Fruit fly (Drosophila melanogaster) whole organism, embryonic: ENCODE results near the gene Antdh.

Source experiments
- B-H2 ChIP-seq: fragments of 200-800 bp; sonication (Bioruptor generic); optimal IDR thresholded peaks from 2 replicates; lab custom pipeline; 2018; ENCODE audit warnings: missing biosample characterization, mild to moderate bottlenecking, missing genetic modification characterization
- Bdp1 ChIP-seq: fragments of 200-800 bp; sonication (Bioruptor generic); optimal IDR thresholded peaks from 3 replicates; lab custom pipeline; 2016; ENCODE audit warnings: missing biosample characterization, missing genetic modification characterization
- CG10462 ChIP-seq: fragments of 200-800 bp; sonication (Bioruptor generic); optimal IDR thresholded peaks from 2 replicates; lab custom pipeline; 2016; ENCODE audit warnings: missing biosample characterization, missing genetic modification characterization
- CG10959 ChIP-seq: fragments of 200-800 bp; sonication (Bioruptor generic); IDR thresholded peaks from 2 replicates; pipeline ENCODE4 v1.3.6; 2022; ENCODE audit warnings: missing biosample characterization, missing genetic modification characterization
- CG11504 ChIP-seq: fragments of 200-800 bp; sonication (Bioruptor generic); optimal IDR thresholded peaks from 3 replicates; lab custom pipeline; 2019; ENCODE audit warnings: missing biosample characterization, mild to moderate bottlenecking, missing genetic modification characterization, moderate library complexity
- CG11560 ChIP-seq: fragments of 200-800 bp; sonication (Bioruptor generic); IDR thresholded peaks from 3 replicates; pipeline ENCODE4 v1.3.6; 2022; ENCODE audit warnings: missing biosample characterization, missing genetic modification characterization
- CG12769 ChIP-seq: fragments of 200-800 bp; sonication (Bioruptor generic); optimal IDR thresholded peaks from 2 replicates; lab custom pipeline; 2019; ENCODE audit warnings: missing biosample characterization, mild to moderate bottlenecking, missing genetic modification characterization, moderate library complexity
- CG13775 ChIP-seq: fragments of 200-800 bp; sonication (Bioruptor generic); optimal IDR thresholded peaks from 3 replicates; lab custom pipeline; 2017; ENCODE audit warnings: missing biosample characterization, mild to moderate bottlenecking, missing genetic modification characterization
- CG14441 ChIP-seq: fragments of 200-800 bp; sonication (Bioruptor generic); IDR thresholded peaks from 2 replicates; pipeline ENCODE4 v1.3.6; 2022; ENCODE audit warnings: missing biosample characterization, missing genetic modification characterization
- CG1602 ChIP-seq: fragments of 200-800 bp; sonication (Bioruptor generic); optimal IDR thresholded peaks from 3 replicates; lab custom pipeline; 2016; ENCODE audit warnings: missing biosample characterization, missing genetic modification characterization
- CG16813 ChIP-seq: fragments of 200-800 bp; sonication (Bioruptor generic); IDR thresholded peaks from 3 replicates; pipeline ENCODE4 v1.3.6; 2022; ENCODE audit warnings: missing biosample characterization, missing genetic modification characterization; ENCODE audit not compliant: partially characterized antibody
- CG16815 ChIP-seq: fragments of 200-800 bp; sonication (Bioruptor generic); optimal IDR thresholded peaks from 3 replicates; lab custom pipeline; 2017; ENCODE audit warnings: missing biosample characterization, mild to moderate bottlenecking, missing genetic modification characterization
- CG17359 ChIP-seq: fragments of 200-800 bp; sonication (Bioruptor generic); optimal IDR thresholded peaks from 3 replicates; lab custom pipeline; 2018; ENCODE audit warnings: missing biosample characterization, mild to moderate bottlenecking, missing genetic modification characterization, moderate library complexity
- CG17361 ChIP-seq: fragments of 200-800 bp; sonication (Bioruptor generic); IDR thresholded peaks from 3 replicates; pipeline ENCODE4 v1.3.6; 2022; ENCODE audit warnings: missing biosample characterization, missing genetic modification characterization
- CG2120 ChIP-seq: fragments of 200-800 bp; sonication (Bioruptor generic); optimal IDR thresholded peaks from 3 replicates; lab custom pipeline; 2016; ENCODE audit warnings: missing biosample characterization, missing genetic modification characterization
- CG2678 ChIP-seq: fragments of 200-800 bp; sonication (Bioruptor generic); optimal IDR thresholded peaks from 3 replicates; lab custom pipeline; 2019; ENCODE audit warnings: missing biosample characterization, mild to moderate bottlenecking, missing genetic modification characterization, moderate library complexity
- CG30403 ChIP-seq: fragments of 200-800 bp; sonication (Bioruptor generic); optimal IDR thresholded peaks from 3 replicates; lab custom pipeline; 2016; ENCODE audit warnings: missing biosample characterization, missing genetic modification characterization
- CG3281 ChIP-seq: fragments of 200-800 bp; sonication (Bioruptor generic); optimal IDR thresholded peaks from 3 replicates; lab custom pipeline; 2017; ENCODE audit warnings: missing biosample characterization, mild to moderate bottlenecking, missing genetic modification characterization
- CG34224 ChIP-seq: fragments of 200-800 bp; sonication (Bioruptor generic); IDR thresholded peaks from 3 replicates; pipeline ENCODE4 v1.3.6; 2022; ENCODE audit warnings: missing biosample characterization, missing genetic modification characterization; ENCODE audit not compliant: partially characterized antibody
- CG4424 ChIP-seq: fragments of 200-800 bp; sonication (Bioruptor generic); optimal IDR thresholded peaks from 3 replicates; lab custom pipeline; 2016; ENCODE audit warnings: missing biosample characterization, missing genetic modification characterization
- CG4617 ChIP-seq: fragments of 200-800 bp; sonication (Bioruptor generic); optimal IDR thresholded peaks from 3 replicates; lab custom pipeline; 2016; ENCODE audit warnings: missing biosample characterization, missing genetic modification characterization, borderline replicate concordance
- CG4854 ChIP-seq: fragments of 200-800 bp; sonication (Bioruptor generic); optimal IDR thresholded peaks from 2 replicates; lab custom pipeline; 2016; ENCODE audit warnings: missing biosample characterization, missing genetic modification characterization, inconsistent platforms
- CG6765 ChIP-seq: fragments of 200-800 bp; sonication (Bioruptor generic); optimal IDR thresholded peaks from 3 replicates; lab custom pipeline; 2017; ENCODE audit warnings: missing biosample characterization, mild to moderate bottlenecking, missing genetic modification characterization
- CG8290 ChIP-seq, 3 experiments: fragments of 200-800 bp; sonication (Bioruptor generic); optimal IDR thresholded peaks; 2 replicates each; lab custom pipeline; 2016 to 2019; ENCODE audit warnings: missing biosample characterization in 3 of 3, missing genetic modification characterization in 3 of 3, mild to moderate bottlenecking in 2 of 3, moderate library complexity in 1 of 3
- D ChIP-seq, 2 experiments: fragments of 200-800 bp in 1 of 2; fragments of >200 bp in 1 of 2; sonication (Bioruptor generic) in 1 of 2; optimal IDR thresholded peaks; 2 replicates in 1 of 2; 3 replicates in 1 of 2; lab custom pipeline; 2017; ENCODE audit warnings: mild to moderate bottlenecking in 1 of 2, missing biosample characterization in 1 of 2, missing genetic modification characterization in 1 of 2, missing genetic modification reagents in 1 of 2
- E2f1 ChIP-seq: fragments of 200-800 bp; sonication (Bioruptor generic); IDR thresholded peaks from 2 replicates; pipeline ENCODE4 v1.3.6; 2022; ENCODE audit warnings: missing biosample characterization, missing genetic modification characterization
- Eip74EF ChIP-seq, 2 experiments: fragments of 200-800 bp in 1 of 2; fragments of >200 bp in 1 of 2; sonication (Bioruptor generic) in 1 of 2; optimal IDR thresholded peaks; 2 replicates each; lab custom pipeline; 2017 to 2019; ENCODE audit warnings: missing biosample characterization in 2 of 2, missing genetic modification characterization in 2 of 2, mild to moderate bottlenecking in 1 of 2, moderate library complexity in 1 of 2
- H2.0 ChIP-seq: fragments of 200-800 bp; sonication (Bioruptor generic); IDR thresholded peaks from 2 replicates; pipeline ENCODE4 v1.3.6; 2022; ENCODE audit warnings: missing biosample characterization, missing genetic modification characterization
- HLH54F ChIP-seq: fragments of 200-800 bp; sonication (Bioruptor generic); optimal IDR thresholded peaks from 3 replicates; lab custom pipeline; 2016; ENCODE audit warnings: missing biosample characterization, missing genetic modification characterization
- Hmx ChIP-seq: fragments of 200-800 bp; sonication (Bioruptor generic); optimal IDR thresholded peaks from 2 replicates; lab custom pipeline; 2016; ENCODE audit warnings: missing biosample characterization, missing genetic modification characterization
- Mrtf ChIP-seq: fragments of 200-800 bp; sonication (Bioruptor generic); IDR thresholded peaks from 3 replicates; pipeline ENCODE4 v1.3.6; 2022; ENCODE audit warnings: missing biosample characterization, missing genetic modification characterization
- NFAT ChIP-seq: fragments of 200-800 bp; sonication (Bioruptor generic); IDR thresholded peaks from 2 replicates; pipeline ENCODE4 v1.3.6; 2022; ENCODE audit warnings: missing biosample characterization, missing genetic modification characterization
- NK7.1 ChIP-seq: fragments of 200-800 bp; sonication (Bioruptor generic); optimal IDR thresholded peaks from 3 replicates; lab custom pipeline; 2016; ENCODE audit warnings: missing biosample characterization, missing genetic modification characterization
- Ssrp ChIP-seq: fragments of 200-800 bp; sonication (Bioruptor generic); optimal IDR thresholded peaks from 2 replicates; lab custom pipeline; 2018; ENCODE audit warnings: missing biosample characterization, mild to moderate bottlenecking, missing genetic modification characterization, moderate library complexity
- Stat92E ChIP-seq, 3 experiments: fragments of >200 bp in 2 of 3; fragments of 200-800 bp in 1 of 3; sonication (Bioruptor generic) in 1 of 3; optimal IDR thresholded peaks; 2 replicates each; lab custom pipeline; 2017 to 2019; ENCODE audit warnings: missing biosample characterization in 3 of 3, missing genetic modification characterization in 3 of 3, mild to moderate bottlenecking in 1 of 3, moderate library complexity in 1 of 3
- TFAM ChIP-seq: fragments of 200-800 bp; sonication (Bioruptor generic); optimal IDR thresholded peaks from 2 replicates; lab custom pipeline; 2017; ENCODE audit warnings: missing biosample characterization, missing genetic modification characterization, inconsistent platforms
- Xrp1 ChIP-seq: fragments of 200-800 bp; sonication (Bioruptor generic); IDR thresholded peaks from 2 replicates; pipeline ENCODE4 v1.3.6; 2022; ENCODE audit warnings: missing biosample characterization, missing genetic modification characterization
- ara ChIP-seq: fragments of 200-800 bp; sonication (Bioruptor generic); IDR thresholded peaks from 2 replicates; pipeline ENCODE4 v1.3.6; 2022; ENCODE audit warnings: missing biosample characterization, missing genetic modification characterization
- br ChIP-seq: fragments of >200 bp; optimal IDR thresholded peaks from 2 replicates; lab custom pipeline; 2017
- cato ChIP-seq: fragments of 200-800 bp; sonication (Bioruptor generic); optimal IDR thresholded peaks from 2 replicates; lab custom pipeline; 2016; ENCODE audit warnings: missing biosample characterization, missing genetic modification characterization, borderline replicate concordance
- da ChIP-seq: fragments of 200-800 bp; sonication (Bioruptor generic); optimal IDR thresholded peaks from 2 replicates; lab custom pipeline; 2016; ENCODE audit warnings: missing biosample characterization, missing genetic modification characterization
- hbn ChIP-seq: fragments of 200-800 bp; sonication (Bioruptor generic); IDR thresholded peaks from 2 replicates; pipeline ENCODE4 v1.3.6; 2022; ENCODE audit warnings: missing biosample characterization, missing genetic modification characterization; ENCODE audit not compliant: partially characterized antibody
- kah ChIP-seq: fragments of 200-800 bp; sonication (Bioruptor generic); optimal IDR thresholded peaks from 2 replicates; lab custom pipeline; 2018; ENCODE audit warnings: missing biosample characterization, mild to moderate bottlenecking, missing genetic modification characterization
- kay ChIP-seq: fragments of 200-800 bp; sonication (Bioruptor generic); optimal IDR thresholded peaks from 2 replicates; lab custom pipeline; 2016; ENCODE audit warnings: missing biosample characterization, missing genetic modification characterization
- odd ChIP-seq: fragments of 200-800 bp; sonication (Bioruptor generic); optimal IDR thresholded peaks from 2 replicates; lab custom pipeline; 2017; ENCODE audit warnings: missing biosample characterization, mild to moderate bottlenecking, missing genetic modification characterization
- phol ChIP-seq: fragments of 200-800 bp; sonication (Bioruptor generic); optimal IDR thresholded peaks from 3 replicates; lab custom pipeline; 2018; ENCODE audit warnings: missing biosample characterization, mild to moderate bottlenecking, missing genetic modification characterization, moderate library complexity
- schlank ChIP-seq: fragments of 200-800 bp; sonication (Bioruptor generic); optimal IDR thresholded peaks from 2 replicates; lab custom pipeline; 2018; ENCODE audit warnings: missing biosample characterization, mild to moderate bottlenecking, missing genetic modification characterization
- ttk ChIP-seq: fragments of 200-800 bp; sonication (Bioruptor generic); IDR thresholded peaks from 2 replicates; pipeline ENCODE4 v2.1.2; 2022; ENCODE audit warnings: missing biosample characterization, missing genetic modification characterization
- unc-4 ChIP-seq: fragments of 200-800 bp; sonication (Bioruptor generic); IDR thresholded peaks from 2 replicates; pipeline ENCODE4 v1.3.6; 2022; ENCODE audit warnings: missing biosample characterization, missing genetic modification characterization; ENCODE audit not compliant: partially characterized antibody

Gene Antdh

dm6 chrX:11148272-11148835 lies 20.5 kb downstream of the Antdh start, which contains the start of gene Ran:
Ran (minus strand) TSS chrX:11148716.
- TF ChIP-seq CG10462 (GFP tag; lab: Kevin White, UChicago) (no peak), CG1602 (GFP tag; lab: Kevin White, UChicago) (no peak), kah (GFP tag; lab: Kevin White, UChicago) (no peak), TFAM (GFP tag; lab: Kevin White, UChicago) (no peak), CG17361 (GFP tag; lab: Robert Waterston, UW) (no peak), CG4424 (GFP tag; lab: Kevin White, UChicago) (no peak), CG10959 (GFP tag; lab: Robert Waterston, UW) (no peak), B-H2 (GFP tag; lab: Kevin White, UChicago) (no peak), CG16813 (GFP tag; lab: Robert Waterston, UW) (0 out of 3 replicates have a peak, but pooled peaks have one; percentile 35), CG14441 (GFP tag; lab: Robert Waterston, UW) (no peak), Bdp1 (no peak), CG11504 (tag; lab: Kevin White, UChicago) (no peak), CG17359 (tag; lab: Kevin White, UChicago) (no peak), schlank (tag; lab: Kevin White, UChicago) (no peak), hbn (GFP tag; lab: Robert Waterston, UW) (0 out of 2 replicates have a peak, but pooled peaks have one; percentile 23), CG13775 (GFP tag; lab: Kevin White, UChicago) (no peak), CG4854 (GFP tag; lab: Kevin White, UChicago) (no peak), unc-4 (GFP tag; lab: Robert Waterston, UW) (peak; percentile 33; the same call in 1 of the 2 replicates), CG30403 (no peak), HLH54F (GFP tag; lab: Kevin White, UChicago) (no peak), Hmx (GFP tag; lab: Kevin White, UChicago) (no peak), Stat92E (GFP tag; optimal IDR thresholded peaks at IDR 0.05; lab: Kevin White, UChicago) (peak in 1 of 3 experiments; percentile 31), CG4617 (GFP tag; lab: Kevin White, UChicago) (peak; percentile 15), NFAT (GFP tag; lab: Robert Waterston, UW) (no peak), H2.0 (no peak), Mrtf (no peak), phol (tag; lab: Kevin White, UChicago) (peak; percentile 9), kay (GFP tag; lab: Kevin White, UChicago) (no peak), br (no peak), CG3281 (GFP tag; lab: Kevin White, UChicago) (no peak), da (GFP tag; lab: Kevin White, UChicago) (no peak), CG12769 (no peak), CG11560 (tag; lab: Robert Waterston, UW) (no peak), CG2678 (no peak), CG6765 (no peak), NK7.1 (GFP tag; lab: Kevin White, UChicago) (no peak), Ssrp (tag; lab: Kevin White, UChicago) (no peak), CG34224 (GFP tag; lab: Robert Waterston, UW) (0 out of 3 replicates have a peak, but pooled peaks have one; percentile 31), Eip74EF (GFP tag; optimal IDR thresholded peaks at IDR 0.05; lab: Kevin White, UChicago) (no peak), cato (GFP tag; lab: Kevin White, UChicago) (no peak), CG16815 (GFP tag; lab: Kevin White, UChicago) (no peak), E2f1 (GFP tag; lab: Robert Waterston, UW) (no peak), ara (GFP tag; lab: Robert Waterston, UW) (no peak), D (optimal IDR thresholded peaks at IDR 0.05; lab: Kevin White, UChicago) (no peak), D (GFP tag; optimal IDR thresholded peaks at IDR 0.05; lab: Kevin White, UChicago) (no peak), ttk (GFP tag; lab: Robert Waterston, UW) (no peak; the same call in 1 of the 2 replicates), CG2120 (GFP tag; lab: Kevin White, UChicago) (peak; percentile 1), CG8290 (GFP tag; optimal IDR thresholded peaks at IDR 0.05; lab: Kevin White, UChicago) (no peak), CG8290 (tag; optimal IDR thresholded peaks at IDR 0.05; lab: Kevin White, UChicago) (no peak), Xrp1 (GFP tag; lab: Robert Waterston, UW) (no peak), odd (GFP tag; lab: Kevin White, UChicago) (no peak)
